Worm (Caenorhabditis elegans) whole organism, midembryonic: ENCODE results near the gene H41C03.1.

ENCODE experiments used
- T22C8.4 ChIP-seq: fragments of 200-800 bp; sonication (Bioruptor generic); IDR thresholded peaks from 2 replicates; pipeline ENCODE4 v1.3.6; 2022; ENCODE audit warnings: missing genetic modification characterization, missing compliant biosample characterization
- cog-1 ChIP-seq: sonication (generic microtip); optimal IDR thresholded peaks from 2 replicates; lab custom pipeline; 2016; ENCODE audit warnings: missing genetic modification characterization, missing compliant biosample characterization
- flt-1 ChIP-seq: fragments of 200-800 bp; sonication (Bioruptor generic); IDR thresholded peaks from 2 replicates; pipeline ENCODE4 v1.3.6; 2022; ENCODE audit warnings: missing genetic modification characterization, missing compliant biosample characterization
- klf-2 ChIP-seq: fragments of 200-800 bp; sonication (Bioruptor generic); conservative IDR thresholded peaks from 2 replicates; pipeline ENCODE4 v1.3.6; 2022; ENCODE audit warnings: missing genetic modification reagents, missing genetic modification characterization, missing compliant biosample characterization
- med-1 ChIP-seq: sonication (generic microtip); optimal IDR thresholded peaks from 2 replicates; lab custom pipeline; 2017; ENCODE audit warnings: missing genetic modification characterization, mild to moderate bottlenecking, missing compliant biosample characterization, antibody characterized with exemption, missing genetic modification reagents; ENCODE audit not compliant: insufficient read depth
- ref-1 ChIP-seq: fragments of 200-800 bp; sonication (Bioruptor generic); conservative IDR thresholded peaks from 2 replicates; pipeline ENCODE4 v1.3.6; 2022; ENCODE audit warnings: missing genetic modification reagents, missing genetic modification characterization, missing compliant biosample characterization
- tab-1 ChIP-seq: fragments of 200-800 bp; sonication (Bioruptor generic); IDR thresholded peaks from 2 replicates; pipeline ENCODE4 v1.3.6; 2022; ENCODE audit warnings: missing genetic modification characterization, missing compliant biosample characterization
- ztf-23 ChIP-seq: fragments of 200-800 bp; sonication (Bioruptor generic); IDR thresholded peaks from 2 replicates; pipeline ENCODE4 v1.3.6; 2022; ENCODE audit warnings: missing genetic modification reagents, missing genetic modification characterization, missing compliant biosample characterization
- ztf-29 ChIP-seq: fragments of 200-800 bp; sonication (Bioruptor generic); IDR thresholded peaks from 2 replicates; pipeline ENCODE4 v1.3.6; 2022; ENCODE audit warnings: missing genetic modification reagents, missing genetic modification characterization, missing compliant biosample characterization

ce11 chrII:5865405-5866308, 11.4 kb downstream of the H41C03.1 start, which contains the start of gene F55C12.19:
- TF ChIP-seq ref-1 (no peak), cog-1 (tag; lab: Kevin White, UChicago) (no peak), tab-1 (GFP tag; lab: Robert Waterston, UW) (no peak), flt-1 (GFP tag; lab: Robert Waterston, UW) (no peak), klf-2 (no peak), ztf-29 (GFP tag; lab: Robert Waterston, UW) (no peak), med-1 (no peak), ztf-23 (no peak), T22C8.4 (no peak)
